Worm (Caenorhabditis elegans) whole organism, L2 larva: ENCODE results near the gene Y25C1A.2.

ENCODE experiments used
- F13H6.1 ChIP-seq: sonication (generic microtip); optimal IDR thresholded peaks from 2 replicates; lab custom pipeline; 2016; ENCODE audit warnings: missing genetic modification characterization, missing compliant biosample characterization
- Y55F3AM.14 ChIP-seq: fragments of 200-800 bp; sonication (Bioruptor generic); optimal IDR thresholded peaks from 2 replicates; lab custom pipeline; 2018; ENCODE audit warnings: mild to moderate bottlenecking, missing genetic modification characterization, missing compliant biosample characterization
- alr-1 ChIP-seq: fragments of 150-350 bp; optimal IDR thresholded peaks from 2 replicates; lab custom pipeline; 2014; ENCODE audit warnings: missing biosample characterization, missing genetic modification characterization
- aly-2 ChIP-seq: fragments of 150-350 bp; optimal IDR thresholded peaks from 2 replicates; lab custom pipeline; 2014; ENCODE audit warnings: missing biosample characterization, missing genetic modification characterization
- ama-1 ChIP-seq: fragments of 150-350 bp; optimal IDR thresholded peaks from 2 replicates; lab custom pipeline; 2018; ENCODE audit warnings: inconsistent platforms
- blmp-1 ChIP-seq: sonication (generic microtip); optimal IDR thresholded peaks from 2 replicates; lab custom pipeline; 2017; ENCODE audit warnings: missing genetic modification characterization, mild to moderate bottlenecking, missing compliant biosample characterization, antibody characterized with exemption, moderate library complexity; ENCODE audit not compliant: insufficient read depth
- crh-2 ChIP-seq: sonication (generic microtip); optimal IDR thresholded peaks from 2 replicates; lab custom pipeline; 2017; ENCODE audit warnings: missing biosample characterization, missing genetic modification characterization
- dmd-4 ChIP-seq: sonication (generic microtip); optimal IDR thresholded peaks from 2 replicates; lab custom pipeline; 2017; ENCODE audit warnings: missing biosample characterization, missing genetic modification characterization
- elt-1 ChIP-seq: fragments of 150-350 bp; optimal IDR thresholded peaks from 2 replicates; lab custom pipeline; 2014; ENCODE audit warnings: missing biosample characterization, missing genetic modification characterization
- elt-3 ChIP-seq: sonication (generic microtip); optimal IDR thresholded peaks from 2 replicates; lab custom pipeline; 2017; ENCODE audit warnings: missing biosample characterization, missing genetic modification characterization
- gmeb-1 ChIP-seq: fragments of 150-350 bp; optimal IDR thresholded peaks from 2 replicates; lab custom pipeline; 2014; ENCODE audit warnings: missing biosample characterization, missing genetic modification characterization
- lin-11 ChIP-seq: fragments of 150-350 bp; sonication (generic microtip); optimal IDR thresholded peaks from 2 replicates; lab custom pipeline; 2014; ENCODE audit warnings: missing biosample characterization, missing genetic modification characterization, inconsistent platforms, mixed read lengths
- lin-13 ChIP-seq: fragments of 150-350 bp; optimal IDR thresholded peaks from 2 replicates; lab custom pipeline; 2014; ENCODE audit warnings: missing biosample characterization, missing genetic modification reagents, missing genetic modification characterization
- lsy-2 ChIP-seq, 2 experiments: fragments of 150-350 bp in 1 of 2; sonication (generic microtip) in 1 of 2; optimal IDR thresholded peaks; 2 replicates each; lab custom pipeline; 2014 to 2017; ENCODE audit warnings: missing biosample characterization in 2 of 2, missing genetic modification characterization in 2 of 2
- mab-5 ChIP-seq: fragments of 150-350 bp; optimal IDR thresholded peaks from 2 replicates; lab custom pipeline; 2014; ENCODE audit warnings: missing biosample characterization, missing genetic modification characterization
- mbf-1 ChIP-seq: sonication (generic microtip); optimal IDR thresholded peaks from 2 replicates; lab custom pipeline; 2017; ENCODE audit warnings: missing biosample characterization, missing genetic modification characterization
- mdl-1 ChIP-seq, 2 experiments: fragments of 150-350 bp in 1 of 2; sonication (generic microtip) in 1 of 2; optimal IDR thresholded peaks; 2 replicates each; lab custom pipeline; 2017; ENCODE audit warnings: missing biosample characterization in 2 of 2, missing genetic modification characterization in 2 of 2
- nhr-10 ChIP-seq: sonication (generic microtip); optimal IDR thresholded peaks from 2 replicates; lab custom pipeline; 2017; ENCODE audit warnings: missing biosample characterization, missing genetic modification characterization
- nhr-12 ChIP-seq: fragments of 150-350 bp; optimal IDR thresholded peaks from 2 replicates; lab custom pipeline; 2014; ENCODE audit warnings: missing biosample characterization, missing genetic modification characterization
- nhr-129 ChIP-seq: fragments of 150-350 bp; optimal IDR thresholded peaks from 2 replicates; lab custom pipeline; 2014; ENCODE audit warnings: missing biosample characterization, missing genetic modification characterization
- nhr-21 ChIP-seq: fragments of 150-350 bp; optimal IDR thresholded peaks from 2 replicates; lab custom pipeline; 2014; ENCODE audit warnings: missing biosample characterization, missing genetic modification characterization
- nhr-23 ChIP-seq: fragments of 150-350 bp; optimal IDR thresholded peaks from 2 replicates; lab custom pipeline; 2014; ENCODE audit warnings: missing biosample characterization, missing genetic modification reagents, missing genetic modification characterization
- nhr-237 ChIP-seq: fragments of 150-350 bp; optimal IDR thresholded peaks from 2 replicates; lab custom pipeline; 2014; ENCODE audit warnings: missing biosample characterization, missing genetic modification characterization
- nhr-25 ChIP-seq: fragments of 150-350 bp; sonication (generic microtip); optimal IDR thresholded peaks from 3 replicates; lab custom pipeline; 2014; ENCODE audit warnings: missing biosample characterization, missing genetic modification characterization
- nhr-6 ChIP-seq: fragments of 150-350 bp; optimal IDR thresholded peaks from 2 replicates; lab custom pipeline; 2014; ENCODE audit warnings: missing biosample characterization, missing genetic modification characterization
- nhr-77 ChIP-seq: fragments of 150-350 bp; optimal IDR thresholded peaks from 2 replicates; lab custom pipeline; 2014; ENCODE audit warnings: missing biosample characterization, missing genetic modification characterization
- peb-1 ChIP-seq: fragments of 150-350 bp; optimal IDR thresholded peaks from 2 replicates; lab custom pipeline; 2014; ENCODE audit warnings: missing biosample characterization, missing genetic modification characterization
- sem-4 ChIP-seq: fragments of 150-350 bp; optimal IDR thresholded peaks from 2 replicates; lab custom pipeline; 2014; ENCODE audit warnings: missing biosample characterization, missing genetic modification reagents, missing genetic modification characterization
- skn-1 ChIP-seq: sonication (generic microtip); optimal IDR thresholded peaks from 2 replicates; lab custom pipeline; 2017; ENCODE audit warnings: missing biosample characterization, missing genetic modification characterization
- sma-3 ChIP-seq: sonication (generic microtip); optimal IDR thresholded peaks from 2 replicates; lab custom pipeline; 2016; ENCODE audit warnings: missing genetic modification reagents, missing genetic modification characterization, missing compliant biosample characterization
- sma-9 ChIP-seq, 2 experiments: fragments of 150-350 bp in 1 of 2; sonication (generic microtip) in 1 of 2; optimal IDR thresholded peaks; 2 replicates each; lab custom pipeline; 2014 to 2016; ENCODE audit warnings: missing genetic modification characterization in 2 of 2, mild to moderate bottlenecking in 1 of 2, missing biosample characterization in 1 of 2, missing compliant biosample characterization in 1 of 2, missing genetic modification reagents in 1 of 2, moderate library complexity in 1 of 2
- snpc-4 ChIP-seq: fragments of 150-350 bp; optimal IDR thresholded peaks from 2 replicates; lab custom pipeline; 2014; ENCODE audit warnings: missing biosample characterization, missing genetic modification characterization
- unc-39 ChIP-seq: fragments of 150-350 bp; optimal IDR thresholded peaks from 2 replicates; lab custom pipeline; 2014; ENCODE audit warnings: missing biosample characterization, missing genetic modification characterization
- unc-62 ChIP-seq: fragments of 150-350 bp; optimal IDR thresholded peaks from 2 replicates; lab custom pipeline; 2014; ENCODE audit warnings: missing biosample characterization, missing genetic modification reagents, missing genetic modification characterization
- zag-1 ChIP-seq: fragments of 150-350 bp; optimal IDR thresholded peaks from 2 replicates; lab custom pipeline; 2014; ENCODE audit warnings: missing biosample characterization, missing genetic modification characterization
- ztf-11 ChIP-seq: sonication (generic microtip); optimal IDR thresholded peaks from 2 replicates; lab custom pipeline; 2017; ENCODE audit warnings: missing biosample characterization, missing genetic modification characterization
- ztf-4 ChIP-seq: fragments of 150-350 bp; optimal IDR thresholded peaks from 2 replicates; lab custom pipeline; 2014; ENCODE audit warnings: missing biosample characterization, missing genetic modification characterization

The Y25C1A.2 gene

DNA sequence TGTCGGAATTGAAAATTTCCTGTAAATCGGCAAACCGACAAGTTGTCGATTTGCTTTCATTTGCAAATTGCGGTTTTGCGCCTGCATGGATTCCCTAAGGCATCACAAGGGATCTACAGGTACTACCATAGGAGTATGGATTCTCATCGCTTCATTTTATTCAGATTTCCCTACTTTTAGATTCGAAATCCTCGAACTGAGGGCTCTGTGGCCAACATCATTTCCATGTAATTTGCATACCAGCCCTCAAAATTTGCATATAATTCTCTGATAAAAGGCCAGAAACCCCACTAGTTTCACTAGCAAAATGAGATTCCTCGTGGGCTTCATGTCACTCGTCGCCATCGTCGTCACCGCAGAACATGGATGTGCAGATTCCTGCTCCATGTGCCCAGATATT is at the start of gene Y25C1A.2:
Gene Y25C1A.2, plus strand, starts transcription at position 301 of the 400 bp plus-strand sequence.
- TF ChIP-seq nhr-77 (tag; lab: Kevin White, UChicago): no peak
- TF ChIP-seq sem-4 (tag; lab: Kevin White, UChicago): no peak
- no peak for TF ChIP-seq elt-3 (tag; lab: Kevin White, UChicago)
- no peak for TF ChIP-seq gmeb-1
- no peak for TF ChIP-seq lin-11 (tag; lab: Kevin White, UChicago)
- no peak for TF ChIP-seq crh-2 (tag; lab: Kevin White, UChicago)
- no peak for TF ChIP-seq unc-39 (tag; lab: Kevin White, UChicago)
- no peak for TF ChIP-seq ztf-11 (tag; lab: Kevin White, UChicago)
- no peak for TF ChIP-seq nhr-129 (tag; lab: Kevin White, UChicago)
- TF ChIP-seq ztf-4: no peak
- TF ChIP-seq mbf-1: no peak
- no peak for TF ChIP-seq nhr-6 (tag; lab: Kevin White, UChicago)
- no peak for TF ChIP-seq snpc-4 (tag; lab: Kevin White, UChicago)
- no peak for TF ChIP-seq mdl-1 (tag; optimal IDR thresholded peaks at IDR 0.05; lab: Kevin White, UChicago)
- no peak for TF ChIP-seq unc-62 (GFP tag; lab: Kevin White, UChicago)
- TF ChIP-seq Y55F3AM.14 (GFP tag; lab: Kevin White, UChicago): no peak
- no peak for TF ChIP-seq lsy-2 (tag; optimal IDR thresholded peaks at IDR 0.05; lab: Kevin White, UChicago)

DNA sequence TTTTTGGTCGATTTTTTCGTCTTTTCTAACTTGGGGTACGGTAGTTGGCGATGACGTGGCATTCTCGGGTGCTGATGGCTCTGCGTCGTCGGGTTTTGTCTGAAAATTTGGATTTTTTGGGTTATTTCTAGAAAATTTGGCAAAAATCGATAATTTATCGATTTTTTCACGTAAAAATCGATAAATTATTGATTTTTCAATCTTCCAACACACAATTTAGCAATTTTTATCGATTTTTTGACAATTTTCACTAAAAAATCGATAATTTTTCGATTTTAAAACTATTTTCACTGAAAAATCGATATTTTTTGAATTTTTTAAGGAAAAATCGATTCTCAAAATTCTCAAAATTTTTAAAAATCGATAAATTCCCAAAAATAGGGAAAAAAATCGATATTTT is 49.5 kb upstream of the Y25C1A.2 start:
- no peak for TF ChIP-seq ama-1 (lab: Kevin White, UChicago)
- no peak for TF ChIP-seq peb-1 (tag; lab: Kevin White, UChicago)
- TF ChIP-seq nhr-23 (tag; lab: Kevin White, UChicago): no peak
- TF ChIP-seq sma-9 (GFP tag; optimal IDR thresholded peaks at IDR 0.05; lab: Kevin White, UChicago): no peak
- TF ChIP-seq sma-9 (tag; optimal IDR thresholded peaks at IDR 0.05; lab: Kevin White, UChicago): no peak
- no peak for TF ChIP-seq mbf-1
- no peak for TF ChIP-seq F13H6.1 (tag; lab: Kevin White, UChicago)
- TF ChIP-seq sma-3 (GFP tag; lab: Kevin White, UChicago): no peak
- no peak for TF ChIP-seq lin-13
- TF ChIP-seq snpc-4 (tag; lab: Kevin White, UChicago): no peak
- TF ChIP-seq zag-1 (tag; lab: Kevin White, UChicago): no peak
- TF ChIP-seq nhr-6 (tag; lab: Kevin White, UChicago): no peak
- no peak for TF ChIP-seq nhr-10
- no peak for TF ChIP-seq unc-39 (tag; lab: Kevin White, UChicago)
- no peak for TF ChIP-seq ztf-4
- no peak for TF ChIP-seq lsy-2 (tag; optimal IDR thresholded peaks at IDR 0.05; lab: Kevin White, UChicago)
- TF ChIP-seq skn-1 (tag; lab: Kevin White, UChicago): no peak
- no peak for TF ChIP-seq nhr-12 (tag; lab: Kevin White, UChicago)
- no peak for TF ChIP-seq dmd-4
- TF ChIP-seq ztf-11 (tag; lab: Kevin White, UChicago): no peak
- no peak for TF ChIP-seq elt-1

DNA sequence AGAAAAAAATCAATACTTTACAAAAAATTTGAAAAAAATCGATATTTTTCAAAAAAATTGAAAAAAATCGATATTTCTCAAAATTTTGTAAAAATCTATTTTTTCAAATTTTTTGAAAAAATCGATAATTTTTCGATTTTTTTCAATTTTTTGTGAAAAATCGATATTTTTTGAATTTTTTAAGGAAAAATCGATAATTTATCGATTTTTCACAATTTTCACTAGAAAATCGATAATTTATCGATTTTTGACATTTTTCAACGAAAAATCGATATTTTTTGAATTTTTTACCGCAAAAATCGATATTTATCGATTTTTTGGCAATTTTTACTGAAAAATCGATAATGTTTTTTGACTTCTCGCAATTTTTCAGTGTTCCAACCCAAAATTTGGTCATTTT is 49.0 kb upstream of the Y25C1A.2 start:
- TF ChIP-seq nhr-25 (tag; lab: Kevin White, UChicago) (no peak), mbf-1 (no peak), ztf-11 (tag; lab: Kevin White, UChicago) (no peak), nhr-21 (no peak), mab-5 (tag; lab: Kevin White, UChicago) (no peak), nhr-77 (tag; lab: Kevin White, UChicago) (no peak), lin-13 (no peak), nhr-129 (tag; lab: Kevin White, UChicago) (no peak)

DNA sequence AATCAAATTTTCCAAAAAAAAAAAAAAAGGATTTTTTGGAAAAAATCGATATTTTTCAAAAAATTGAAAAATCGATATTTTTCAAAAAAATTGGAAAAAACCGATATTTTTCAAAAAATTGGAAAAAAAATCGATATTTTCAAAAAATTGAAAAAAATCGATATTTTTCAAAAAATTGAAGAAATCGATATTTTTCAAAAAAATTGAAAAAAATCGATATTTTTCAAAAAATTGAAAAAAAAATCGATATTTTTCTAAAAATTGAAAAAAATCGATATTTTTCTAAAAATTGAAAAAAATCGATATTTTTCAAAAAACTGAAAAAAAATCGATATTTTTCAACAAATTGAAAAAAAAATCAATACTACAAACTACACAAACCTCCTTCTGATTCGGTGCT is 48.4 kb upstream of the Y25C1A.2 start:
- no peak for TF ChIP-seq lsy-2 (tag; optimal IDR thresholded peaks at IDR 0.05; lab: Kevin White, UChicago)
- no peak for TF ChIP-seq sem-4 (tag; lab: Kevin White, UChicago)
- no peak for TF ChIP-seq nhr-25 (tag; lab: Kevin White, UChicago)
- TF ChIP-seq Y55F3AM.14 (GFP tag; lab: Kevin White, UChicago): no peak
- no peak for TF ChIP-seq ztf-11 (tag; lab: Kevin White, UChicago)
- TF ChIP-seq nhr-21: no peak
- TF ChIP-seq nhr-237 (tag; lab: Kevin White, UChicago): no peak
- TF ChIP-seq aly-2: no peak
- TF ChIP-seq mab-5 (tag; lab: Kevin White, UChicago): no peak
- no peak for TF ChIP-seq nhr-77 (tag; lab: Kevin White, UChicago)
- TF ChIP-seq alr-1 (tag; lab: Kevin White, UChicago): no peak
- no peak for TF ChIP-seq blmp-1 (tag; lab: Kevin White, UChicago)
- no peak for TF ChIP-seq dmd-4
